Worm (Caenorhabditis elegans) whole organism, young adult: ENCODE results near the gene ZK643.5.
A peak's percentile ranks its signal among the peaks of the same experiment; 100 is the strongest.

Source experiments
- B0019.2 ChIP-seq: fragments of 200-800 bp; sonication (Bioruptor generic); conservative IDR thresholded peaks from 2 replicates; pipeline ENCODE4 v1.3.6; 2022; ENCODE audit warnings: missing genetic modification reagents, missing genetic modification characterization, missing compliant biosample characterization
- B0035.1 ChIP-seq: sonication (generic microtip); optimal IDR thresholded peaks from 2 replicates; lab custom pipeline; 2016; ENCODE audit warnings: missing genetic modification characterization, mild to moderate bottlenecking, missing compliant biosample characterization, missing genotype, missing genetic modification reagents
- B0336.3 ChIP-seq: fragments of 200-800 bp; sonication (Bioruptor generic); IDR thresholded peaks from 2 replicates; pipeline ENCODE4 v1.3.6; 2022; ENCODE audit warnings: missing genetic modification characterization, missing compliant biosample characterization
- C06A6.2 ChIP-seq: fragments of 200-800 bp; sonication (Bioruptor generic); conservative IDR thresholded peaks from 2 replicates; pipeline ENCODE4 v1.3.6; 2022; ENCODE audit warnings: missing genetic modification characterization, missing compliant biosample characterization
- D2030.7 ChIP-seq: fragments of 200-800 bp; sonication (Bioruptor generic); IDR thresholded peaks from 2 replicates; pipeline ENCODE4 v1.3.6; 2022; ENCODE audit warnings: missing genetic modification reagents, missing genetic modification characterization, missing compliant biosample characterization
- F33H1.4 ChIP-seq: fragments of 200-800 bp; sonication (Bioruptor generic); IDR thresholded peaks from 2 replicates; pipeline ENCODE4 v1.3.6; 2022; ENCODE audit warnings: missing genetic modification reagents, missing genetic modification characterization, missing compliant biosample characterization
- F57A8.1 ChIP-seq: fragments of 200-800 bp; sonication (Bioruptor generic); optimal IDR thresholded peaks from 2 replicates; lab custom pipeline; 2018; ENCODE audit warnings: mild to moderate bottlenecking, missing genetic modification characterization, moderate library complexity, missing compliant biosample characterization
- F57C9.4 ChIP-seq: sonication (generic microtip); optimal IDR thresholded peaks from 2 replicates; lab custom pipeline; 2017; ENCODE audit warnings: mild to moderate bottlenecking, missing genetic modification characterization, missing compliant biosample characterization
- T26A5.8 ChIP-seq: sonication (generic microtip); optimal IDR thresholded peaks from 2 replicates; lab custom pipeline; 2016; ENCODE audit warnings: missing genetic modification characterization, missing compliant biosample characterization
- Y95B8A.8 ChIP-seq: fragments of 200-800 bp; sonication (Bioruptor generic); IDR thresholded peaks from 2 replicates; pipeline ENCODE4 v1.3.6; 2022; ENCODE audit warnings: missing genetic modification reagents, missing genetic modification characterization, missing compliant biosample characterization
- aptf-3 ChIP-seq: fragments of 200-800 bp; sonication (Bioruptor generic); IDR thresholded peaks from 2 replicates; pipeline ENCODE4 v1.3.6; 2022; ENCODE audit warnings: missing genetic modification characterization, missing compliant biosample characterization
- cebp-1 ChIP-seq, 2 experiments: fragments of 200-800 bp in 1 of 2; sonication (Bioruptor generic) in 1 of 2; sonication (generic microtip) in 1 of 2; IDR thresholded peaks in 1 of 2; optimal IDR thresholded peaks in 1 of 2; 2 replicates each; pipeline versions ENCODE4 v1.3.6 to Lab custom; 2017 to 2022; ENCODE audit warnings: missing compliant biosample characterization in 2 of 2, missing genetic modification characterization in 2 of 2, mild to moderate bottlenecking in 1 of 2, missing genetic modification reagents in 1 of 2, moderate library complexity in 1 of 2
- cebp-2 ChIP-seq: fragments of 200-800 bp; sonication (Bioruptor generic); IDR thresholded peaks from 2 replicates; pipeline ENCODE4 v1.3.6; 2022; ENCODE audit warnings: missing genetic modification characterization, missing compliant biosample characterization
- ceh-100 ChIP-seq: fragments of 200-800 bp; sonication (Bioruptor generic); IDR thresholded peaks from 2 replicates; pipeline ENCODE4 v1.3.6; 2022; ENCODE audit warnings: missing genetic modification reagents, missing genetic modification characterization, missing compliant biosample characterization
- ceh-27 ChIP-seq: fragments of 200-800 bp; sonication (Bioruptor generic); optimal IDR thresholded peaks from 2 replicates; lab custom pipeline; 2018; ENCODE audit warnings: mild to moderate bottlenecking, missing genetic modification characterization, moderate library complexity, missing compliant biosample characterization
- ceh-58 ChIP-seq: fragments of 200-800 bp; sonication (Bioruptor generic); IDR thresholded peaks from 2 replicates; pipeline ENCODE4 v1.3.6; 2022; ENCODE audit warnings: missing genetic modification characterization, missing compliant biosample characterization
- chd-7 ChIP-seq: sonication (generic microtip); optimal IDR thresholded peaks from 2 replicates; lab custom pipeline; 2016; ENCODE audit warnings: mild to moderate bottlenecking, missing genetic modification characterization, moderate library complexity, missing compliant biosample characterization
- die-1 ChIP-seq: sonication (generic microtip); optimal IDR thresholded peaks from 2 replicates; lab custom pipeline; 2016; ENCODE audit warnings: missing genotype, mild to moderate bottlenecking, missing genetic modification characterization, missing compliant biosample characterization
- dpff-1 ChIP-seq: sonication (generic microtip); optimal IDR thresholded peaks from 2 replicates; lab custom pipeline; 2017; ENCODE audit warnings: mild to moderate bottlenecking, missing genetic modification characterization, missing compliant biosample characterization
- efl-1 ChIP-seq: fragments of 150-350 bp; optimal IDR thresholded peaks from 2 replicates; lab custom pipeline; 2014; ENCODE audit warnings: missing biosample characterization, missing genetic modification reagents, missing genetic modification characterization
- ekl-4 ChIP-seq: fragments of 200-800 bp; sonication (Bioruptor generic); IDR thresholded peaks from 2 replicates; pipeline ENCODE4 v1.3.6; 2022; ENCODE audit warnings: missing genetic modification reagents, missing genetic modification characterization, missing compliant biosample characterization
- fkh-3 ChIP-seq: sonication (generic microtip); optimal IDR thresholded peaks from 2 replicates; lab custom pipeline; 2016; ENCODE audit warnings: mild to moderate bottlenecking, missing genetic modification characterization, missing compliant biosample characterization
- hlh-12 ChIP-seq: sonication (generic microtip); optimal IDR thresholded peaks from 2 replicates; lab custom pipeline; 2016; ENCODE audit warnings: missing genetic modification characterization, missing compliant biosample characterization
- hsf-1 ChIP-seq: fragments of 200-800 bp; sonication (Bioruptor generic); IDR thresholded peaks from 2 replicates; pipeline ENCODE4 v1.3.6; 2022; ENCODE audit warnings: missing genetic modification reagents, missing genetic modification characterization, missing compliant biosample characterization
- let-607 ChIP-seq, 2 experiments: fragments of 200-800 bp in 1 of 2; sonication (Bioruptor generic) in 1 of 2; sonication (generic microtip) in 1 of 2; optimal IDR thresholded peaks; 2 replicates each; lab custom pipeline; 2016 to 2018; ENCODE audit warnings: mild to moderate bottlenecking in 2 of 2, missing compliant biosample characterization in 2 of 2, missing genetic modification characterization in 2 of 2, moderate library complexity in 2 of 2, missing genotype in 1 of 2
- lin-26 ChIP-seq: fragments of 200-800 bp; sonication (Bioruptor generic); IDR thresholded peaks from 2 replicates; pipeline ENCODE4 v1.3.6; 2022; ENCODE audit warnings: missing genetic modification reagents, missing genetic modification characterization, missing compliant biosample characterization
- lsy-27 ChIP-seq: sonication (generic microtip); optimal IDR thresholded peaks from 2 replicates; lab custom pipeline; 2017; ENCODE audit warnings: missing genetic modification characterization, mild to moderate bottlenecking, missing compliant biosample characterization, antibody characterized with exemption, missing genotype, borderline replicate concordance; ENCODE audit not compliant: insufficient read depth
- madf-10 ChIP-seq: sonication (generic microtip); optimal IDR thresholded peaks from 2 replicates; lab custom pipeline; 2016; ENCODE audit warnings: mild to moderate bottlenecking, missing genetic modification characterization, missing compliant biosample characterization
- madf-3 ChIP-seq: fragments of 200-800 bp; sonication (Bioruptor generic); IDR thresholded peaks from 2 replicates; pipeline ENCODE4 v1.3.6; 2022; ENCODE audit warnings: missing genetic modification reagents, missing genetic modification characterization, missing compliant biosample characterization
- madf-6 ChIP-seq: fragments of 200-800 bp; sonication (Bioruptor generic); IDR thresholded peaks from 2 replicates; pipeline ENCODE4 v1.3.6; 2022; ENCODE audit warnings: missing genetic modification reagents, missing genetic modification characterization, missing compliant biosample characterization
- mes-4 ChIP-seq: sonication (generic microtip); optimal IDR thresholded peaks from 2 replicates; lab custom pipeline; 2016; ENCODE audit warnings: missing genotype, missing genetic modification characterization, missing compliant biosample characterization
- nfya-2 ChIP-seq: fragments of 200-800 bp; sonication (Bioruptor generic); IDR thresholded peaks from 2 replicates; pipeline ENCODE4 v1.3.6; 2022; ENCODE audit warnings: missing genetic modification reagents, missing genetic modification characterization, missing compliant biosample characterization
- nfyb-1 ChIP-seq: fragments of 200-800 bp; sonication (Bioruptor generic); IDR thresholded peaks from 2 replicates; pipeline ENCODE4 v1.3.6; 2022; ENCODE audit warnings: missing genetic modification reagents, missing genetic modification characterization, missing compliant biosample characterization
- pbrm-1 ChIP-seq: fragments of 200-800 bp; sonication (Bioruptor generic); IDR thresholded peaks from 2 replicates; pipeline ENCODE4 v1.3.6; 2022; ENCODE audit warnings: missing genetic modification reagents, missing genetic modification characterization, missing compliant biosample characterization
- pha-4 ChIP-seq: fragments of 150-350 bp; sonication (generic microtip); optimal IDR thresholded peaks from 2 replicates; lab custom pipeline; 2014; ENCODE audit warnings: missing biosample characterization, missing genetic modification reagents, missing genetic modification characterization
- repo-1 ChIP-seq: sonication (generic microtip); optimal IDR thresholded peaks from 2 replicates; lab custom pipeline; 2017; ENCODE audit warnings: mild to moderate bottlenecking, missing genetic modification characterization, missing compliant biosample characterization
- sdz-38 ChIP-seq: sonication (generic microtip); optimal IDR thresholded peaks from 2 replicates; lab custom pipeline; 2016; ENCODE audit warnings: missing genotype, missing genetic modification characterization, missing compliant biosample characterization
- snpc-1.1 ChIP-seq: sonication (generic microtip); optimal IDR thresholded peaks from 2 replicates; lab custom pipeline; 2017; ENCODE audit warnings: missing genetic modification characterization, mild to moderate bottlenecking, missing compliant biosample characterization, antibody characterized with exemption, moderate library complexity, missing genotype, missing genetic modification reagents; ENCODE audit not compliant: insufficient read depth
- snpc-1.3 ChIP-seq: sonication (generic microtip); optimal IDR thresholded peaks from 2 replicates; lab custom pipeline; 2017; ENCODE audit warnings: missing genetic modification characterization, mild to moderate bottlenecking, missing compliant biosample characterization, antibody characterized with exemption, moderate library complexity, missing genotype, missing genetic modification reagents; ENCODE audit not compliant: insufficient read depth
- snpc-3.4 ChIP-seq: sonication (generic microtip); optimal IDR thresholded peaks from 2 replicates; lab custom pipeline; 2017; ENCODE audit warnings: missing genetic modification characterization, mild to moderate bottlenecking, missing compliant biosample characterization, antibody characterized with exemption, moderate library complexity, missing genotype, missing genetic modification reagents
- somi-1 ChIP-seq: fragments of 200-800 bp; sonication (Bioruptor generic); optimal IDR thresholded peaks from 2 replicates; lab custom pipeline; 2018; ENCODE audit warnings: mild to moderate bottlenecking, missing genetic modification characterization, missing compliant biosample characterization
- zfh-2 ChIP-seq: fragments of 200-800 bp; sonication (Bioruptor generic); conservative IDR thresholded peaks from 2 replicates; pipeline ENCODE4 v1.3.6; 2022; ENCODE audit warnings: missing genetic modification reagents, missing genetic modification characterization, missing compliant biosample characterization
- ztf-18 ChIP-seq: sonication (generic microtip); optimal IDR thresholded peaks from 2 replicates; lab custom pipeline; 2016; ENCODE audit warnings: missing genotype, mild to moderate bottlenecking, missing genetic modification characterization, missing compliant biosample characterization
- ztf-22 ChIP-seq: fragments of 200-800 bp; sonication (Bioruptor generic); optimal IDR thresholded peaks from 2 replicates; lab custom pipeline; 2018; ENCODE audit warnings: mild to moderate bottlenecking, missing genetic modification characterization, moderate library complexity, missing compliant biosample characterization

ZK643.5 gene

DNA sequence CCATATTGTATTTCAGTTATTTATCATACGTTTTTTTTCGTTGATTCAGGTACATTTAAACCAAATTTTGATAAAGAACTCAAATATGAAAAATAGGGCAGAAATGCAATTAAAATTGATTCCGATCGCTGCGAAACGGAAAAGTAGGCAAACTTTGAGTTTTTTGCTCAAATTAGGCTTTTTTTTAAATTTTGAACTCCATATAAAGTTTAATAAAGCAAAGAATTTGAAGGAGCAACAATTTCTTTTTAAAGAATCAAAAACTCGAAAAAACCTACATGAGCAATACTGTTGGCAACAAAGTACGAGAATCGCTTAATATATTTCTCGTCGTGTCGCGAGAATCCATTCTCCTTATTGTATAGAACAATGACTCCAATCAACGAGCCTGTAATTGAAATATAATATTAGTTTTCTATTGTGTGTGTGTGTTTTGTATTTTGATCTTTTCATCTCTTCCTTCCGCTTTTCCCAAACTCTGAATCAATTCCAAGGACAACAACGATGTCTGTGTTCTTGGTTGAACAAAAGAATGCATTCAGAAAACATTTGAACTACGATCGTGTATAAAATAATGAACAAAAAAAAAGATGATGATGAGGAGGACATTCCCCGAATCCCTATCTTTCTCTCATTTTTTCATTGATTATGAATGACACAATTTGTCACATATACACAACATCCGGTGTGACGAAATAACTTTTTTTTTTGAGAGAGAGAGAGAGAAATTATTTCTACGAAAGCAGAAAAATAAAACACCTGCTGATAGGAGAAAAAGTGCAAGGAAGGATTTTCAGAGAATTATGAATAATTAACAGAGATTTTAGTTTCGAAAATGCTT lies 22.7 kb upstream of the ZK643.5 start (continued):
- no peak for TF ChIP-seq mes-4 (tag; lab: Kevin White, UChicago)
- TF ChIP-seq dpff-1 (tag; lab: Kevin White, UChicago) = no peak
- TF ChIP-seq hsf-1 (GFP tag; lab: Robert Waterston, UW) = 0 out of 2 replicates have a peak, but pooled peaks have one; percentile 31
- TF ChIP-seq madf-10 (tag; lab: Kevin White, UChicago) = no peak
- TF ChIP-seq B0019.2 (GFP tag; lab: Robert Waterston, UW) = no peak
- TF ChIP-seq pbrm-1 (GFP tag; lab: Robert Waterston, UW) = no peak
- TF ChIP-seq snpc-3.4 (tag; lab: Kevin White, UChicago) = no peak
- TF ChIP-seq snpc-1.1 (tag; lab: Kevin White, UChicago) = no peak
- TF ChIP-seq nfya-2 (GFP tag; lab: Robert Waterston, UW) = no peak
- no peak for TF ChIP-seq lsy-27 (tag; lab: Kevin White, UChicago)
- TF ChIP-seq F33H1.4 (GFP tag; lab: Robert Waterston, UW) = no peak
- TF ChIP-seq B0035.1 (tag; lab: Kevin White, UChicago) = no peak
- TF ChIP-seq Y95B8A.8 (GFP tag; lab: Robert Waterston, UW) = 0 out of 2 replicates have a peak, but pooled peaks have one; percentile 22
- TF ChIP-seq pha-4 = no peak
- no peak for TF ChIP-seq sdz-38 (tag; lab: Kevin White, UChicago)
- TF ChIP-seq B0336.3 (GFP tag; lab: Robert Waterston, UW) = no peak
- TF ChIP-seq F57A8.1 (GFP tag; lab: Kevin White, UChicago) = no peak

DNA sequence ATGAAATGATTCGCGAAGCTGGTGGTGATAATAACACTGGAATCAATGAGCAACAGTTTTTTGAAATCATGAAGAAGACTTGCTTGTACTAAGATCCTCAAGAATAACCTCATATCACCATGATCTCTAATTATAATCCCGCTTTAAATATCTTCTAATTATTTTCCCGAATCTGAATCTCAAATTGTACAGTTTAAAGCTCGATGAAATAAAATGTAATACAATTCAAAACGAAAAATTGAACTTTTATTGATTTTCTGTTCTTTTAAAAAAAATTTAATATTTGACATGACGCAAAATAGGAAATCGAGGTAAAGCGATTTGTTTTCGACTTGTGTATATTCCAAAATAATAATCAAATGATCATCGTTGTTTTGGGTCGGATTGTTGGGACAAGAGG lies 18.8 kb upstream of the ZK643.5 start:
- TF ChIP-seq C06A6.2 (GFP tag; lab: Robert Waterston, UW) (no peak), ceh-58 (GFP tag; lab: Robert Waterston, UW) (no peak), somi-1 (GFP tag; lab: Kevin White, UChicago) (peak; percentile 38), nfyb-1 (GFP tag; lab: Robert Waterston, UW) (peak; percentile 50; the same call in 1 of the 2 replicates), T26A5.8 (no peak), pha-4 (no peak), cebp-1 (GFP tag; IDR thresholded peaks at IDR 0.05; lab: Robert Waterston, UW) (no peak), cebp-1 (tag; optimal IDR thresholded peaks at IDR 0.05; lab: Kevin White, UChicago) (peak; percentile 43), fkh-3 (tag; lab: Kevin White, UChicago) (no peak), ztf-18 (tag; lab: Kevin White, UChicago) (peak; percentile 17), ekl-4 (GFP tag; lab: Robert Waterston, UW) (peak; percentile 74; the same call in 1 of the 2 replicates), ztf-22 (GFP tag; lab: Kevin White, UChicago) (no peak), efl-1 (GFP tag; lab: Kevin White, UChicago) (no peak), hsf-1 (GFP tag; lab: Robert Waterston, UW) (peak; percentile 47; the same call in 1 of the 2 replicates), madf-3 (peak; percentile 81; the same call in 1 of the 2 replicates), madf-6 (GFP tag; lab: Robert Waterston, UW) (0 out of 2 replicates have a peak, but pooled peaks have one; percentile 31), repo-1 (tag; lab: Kevin White, UChicago) (peak; percentile 70), let-607 (tag; optimal IDR thresholded peaks at IDR 0.05; lab: Kevin White, UChicago) (peak in 1 of 2 experiments; percentile 54), ceh-27 (GFP tag; lab: Kevin White, UChicago) (no peak), chd-7 (tag; lab: Kevin White, UChicago) (no peak), ceh-100 (GFP tag; lab: Robert Waterston, UW) (no peak), hlh-12 (no peak), lin-26 (GFP tag; lab: Robert Waterston, UW) (no peak), F57C9.4 (tag; lab: Kevin White, UChicago) (no peak), snpc-1.3 (tag; lab: Kevin White, UChicago) (no peak), cebp-2 (no peak), zfh-2 (no peak), die-1 (peak; percentile 17), D2030.7 (peak; percentile 31; the same call in 1 of the 2 replicates), snpc-3.4 (tag; lab: Kevin White, UChicago) (no peak), aptf-3 (GFP tag; lab: Robert Waterston, UW) (no peak)
